Worm (Caenorhabditis elegans): ENCODE measurements around the gene ubc-19.

The ubc-19 gene

ce11 chrV:18671811-18672210 is 17.8 kb downstream of the ubc-19 start:
- no peak for TF ChIP-seq odd-2 (tag; optimal IDR thresholded peaks at IDR 0.05)
- no peak for TF ChIP-seq hlh-30 (tag; optimal IDR thresholded peaks at IDR 0.05; ENCODE audit: insufficient read depth)
- no peak for TF ChIP-seq C38D4.7 (GFP tag; optimal IDR thresholded peaks at IDR 0.05)
- no peak for TF ChIP-seq ceh-2 (tag; optimal IDR thresholded peaks at IDR 0.05)
- TF ChIP-seq pat-9 (tag; optimal IDR thresholded peaks at IDR 0.05) = no peak
- TF ChIP-seq sox-2 (GFP tag; IDR thresholded peaks at IDR 0.05) = no peak
- no peak for TF ChIP-seq fkh-10 (GFP tag; optimal IDR thresholded peaks at IDR 0.05)
- no peak for TF ChIP-seq eyg-1 (tag; optimal IDR thresholded peaks at IDR 0.05)
- TF ChIP-seq ceh-14 (tag; optimal IDR thresholded peaks at IDR 0.05) = no peak
- TF ChIP-seq madf-2 (tag; optimal IDR thresholded peaks at IDR 0.05) = no peak
- no peak for TF ChIP-seq rnt-1 (tag; optimal IDR thresholded peaks at IDR 0.05)
- TF ChIP-seq ref-2 (tag; optimal IDR thresholded peaks at IDR 0.05) = no peak
- TF ChIP-seq ztf-16 (tag; optimal IDR thresholded peaks at IDR 0.05) = no peak
- no peak for TF ChIP-seq unc-86 (tag; optimal IDR thresholded peaks at IDR 0.05)

ce11 chrV:18670017-18670416 is 19.5 kb downstream of the ubc-19 start, which contains the start of gene Y69H2.10:
Gene Y69H2.10 (plus strand): TSS chrV:18670317.
- TF ChIP-seq ceh-19 (GFP tag; optimal IDR thresholded peaks at IDR 0.05) (no peak), ceh-24 (tag; optimal IDR thresholded peaks at IDR 0.05) (no peak), unc-55 (GFP tag; optimal IDR thresholded peaks at IDR 0.05) (no peak), ttx-3 (tag; optimal IDR thresholded peaks at IDR 0.05) (no peak), hlh-6 (tag; optimal IDR thresholded peaks at IDR 0.05) (no peak), pag-3 (tag; optimal IDR thresholded peaks at IDR 0.05; ENCODE audit: borderline replicate concordance) (no peak), elt-4 (tag; optimal IDR thresholded peaks at IDR 0.05) (no peak)

- TF ChIP-seq nhr-11 (tag; optimal IDR thresholded peaks at IDR 0.05) (no peak), hlh-8 (tag; optimal IDR thresholded peaks at IDR 0.05) (no peak), sdc-2 (tag; optimal IDR thresholded peaks at IDR 0.05) (no peak), ceh-30 (tag; optimal IDR thresholded peaks at IDR 0.05) (no peak), odd-2 (tag; optimal IDR thresholded peaks at IDR 0.05) (no peak), hlh-13 (GFP tag; optimal IDR thresholded peaks at IDR 0.05) (no peak), zip-5 (tag; optimal IDR thresholded peaks at IDR 0.05) (no peak), ceh-14 (tag; optimal IDR thresholded peaks at IDR 0.05) (no peak), rnt-1 (tag; optimal IDR thresholded peaks at IDR 0.05) (no peak), ceh-6 (GFP tag; optimal IDR thresholded peaks at IDR 0.05) (no peak), ttx-3 (tag; optimal IDR thresholded peaks at IDR 0.05) (no peak), pag-3 (tag; optimal IDR thresholded peaks at IDR 0.05; ENCODE audit: borderline replicate concordance) (no peak), K09A11.1 (tag; optimal IDR thresholded peaks at IDR 0.05; ENCODE audit: insufficient read depth) (no peak), pha-4 (tag; optimal IDR thresholded peaks at IDR 0.05) (no peak)
Measured at ce11 chrV:18667179-18667578, 22.4 kb downstream of the ubc-19 start.

- TF ChIP-seq ceh-34 (tag; optimal IDR thresholded peaks at IDR 0.05) (no peak), madf-2 (tag; optimal IDR thresholded peaks at IDR 0.05) (no peak), npax-4 (tag; optimal IDR thresholded peaks at IDR 0.05) (no peak), hlh-15 (tag; optimal IDR thresholded peaks at IDR 0.05) (no peak), ama-1 (optimal IDR thresholded peaks at IDR 0.05) (no peak), pha-4 (tag; optimal IDR thresholded peaks at IDR 0.05) (no peak), C38D4.7 (GFP tag; optimal IDR thresholded peaks at IDR 0.05) (no peak), gmeb-2 (tag; optimal IDR thresholded peaks at IDR 0.05) (no peak), nfya-1 (tag; optimal IDR thresholded peaks at IDR 0.05) (no peak), sox-4 (tag; optimal IDR thresholded peaks at IDR 0.05) (no peak), lin-11 (tag; optimal IDR thresholded peaks at IDR 0.05) (no peak), che-1 (tag; optimal IDR thresholded peaks at IDR 0.05) (no peak), ets-4 (tag; optimal IDR thresholded peaks at IDR 0.05) (no peak), hlh-30 (tag; optimal IDR thresholded peaks at IDR 0.05; ENCODE audit: insufficient read depth) (no peak), nhr-232 (tag; optimal IDR thresholded peaks at IDR 0.05) (no peak), sox-2 (GFP tag; IDR thresholded peaks at IDR 0.05) (no peak), unc-55 (GFP tag; optimal IDR thresholded peaks at IDR 0.05) (no peak), zip-5 (tag; optimal IDR thresholded peaks at IDR 0.05) (no peak), unc-42 (tag; optimal IDR thresholded peaks at IDR 0.05) (no peak)
Measured at ce11 chrV:18664026-18664425, 25.5 kb downstream of the ubc-19 start, which contains the start of gene Y69H2.3. Gene Y69H2.3 (minus strand): TSS chrV:18664126.

Data from whole organism, late embryonic.